Worm (Caenorhabditis elegans) whole organism, late embryonic: ENCODE results near the gene rpl-32.

Experiments
- F13H6.1 ChIP-seq: sonication (generic microtip); optimal IDR thresholded peaks from 2 replicates; lab custom pipeline; 2016; ENCODE audit warnings: missing genetic modification characterization, missing compliant biosample characterization
- K09A11.1 ChIP-seq: sonication (generic microtip); optimal IDR thresholded peaks from 2 replicates; lab custom pipeline; 2017; ENCODE audit warnings: antibody characterized with exemption, mild to moderate bottlenecking, missing genetic modification characterization, missing compliant biosample characterization; ENCODE audit not compliant: insufficient read depth
- T23F11.4 ChIP-seq: fragments of 200-800 bp; sonication (Bioruptor generic); optimal IDR thresholded peaks from 2 replicates; lab custom pipeline; 2018; ENCODE audit warnings: mild to moderate bottlenecking, missing genetic modification characterization, missing compliant biosample characterization
- Y22D7AL.16 ChIP-seq: sonication (generic microtip); optimal IDR thresholded peaks from 2 replicates; lab custom pipeline; 2016; ENCODE audit warnings: missing genetic modification characterization, missing compliant biosample characterization
- ahr-1 ChIP-seq: sonication (generic microtip); optimal IDR thresholded peaks from 2 replicates; lab custom pipeline; 2016; ENCODE audit warnings: missing genetic modification characterization, missing compliant biosample characterization
- ama-1 ChIP-seq: fragments of 150-350 bp; optimal IDR thresholded peaks from 2 replicates; lab custom pipeline; 2014
- ceh-18 ChIP-seq: sonication (generic microtip); optimal IDR thresholded peaks from 2 replicates; lab custom pipeline; 2016; ENCODE audit warnings: missing genetic modification characterization, missing compliant biosample characterization
- ceh-2 ChIP-seq: sonication (generic microtip); optimal IDR thresholded peaks from 2 replicates; lab custom pipeline; 2016; ENCODE audit warnings: missing genotype, missing genetic modification characterization, missing compliant biosample characterization
- ceh-22 ChIP-seq: sonication (generic microtip); optimal IDR thresholded peaks from 2 replicates; lab custom pipeline; 2017; ENCODE audit warnings: missing biosample characterization, missing genetic modification characterization
- ceh-24 ChIP-seq: sonication (generic microtip); optimal IDR thresholded peaks from 2 replicates; lab custom pipeline; 2016; ENCODE audit warnings: mild to moderate bottlenecking, missing genetic modification characterization, missing compliant biosample characterization
- ceh-30 ChIP-seq: fragments of 150-350 bp; optimal IDR thresholded peaks from 2 replicates; lab custom pipeline; 2014; ENCODE audit warnings: missing biosample characterization, missing genetic modification characterization
- ceh-31 ChIP-seq: sonication (generic microtip); optimal IDR thresholded peaks from 2 replicates; lab custom pipeline; 2016; ENCODE audit warnings: missing genetic modification characterization, missing compliant biosample characterization
- ceh-34 ChIP-seq: sonication (generic microtip); optimal IDR thresholded peaks from 2 replicates; lab custom pipeline; 2016; ENCODE audit warnings: mild to moderate bottlenecking, missing genetic modification characterization, missing compliant biosample characterization
- ceh-6 ChIP-seq: fragments of 200-800 bp; sonication (Bioruptor generic); optimal IDR thresholded peaks from 2 replicates; lab custom pipeline; 2018; ENCODE audit warnings: mild to moderate bottlenecking, missing genetic modification characterization, missing compliant biosample characterization
- che-1 ChIP-seq: sonication (generic microtip); optimal IDR thresholded peaks from 2 replicates; lab custom pipeline; 2016; ENCODE audit warnings: mild to moderate bottlenecking, missing genetic modification characterization, missing compliant biosample characterization
- dmd-4 ChIP-seq: sonication (generic microtip); optimal IDR thresholded peaks from 2 replicates; lab custom pipeline; 2016; ENCODE audit warnings: borderline replicate concordance, missing genetic modification characterization, missing compliant biosample characterization
- elt-2 ChIP-seq: sonication (generic microtip); optimal IDR thresholded peaks from 2 replicates; lab custom pipeline; 2016; ENCODE audit warnings: missing genetic modification reagents, missing genetic modification characterization, missing compliant biosample characterization
- elt-4 ChIP-seq: sonication (generic microtip); optimal IDR thresholded peaks from 2 replicates; lab custom pipeline; 2016; ENCODE audit warnings: missing genetic modification characterization, missing compliant biosample characterization
- ets-4 ChIP-seq: sonication (generic microtip); optimal IDR thresholded peaks from 2 replicates; lab custom pipeline; 2016; ENCODE audit warnings: missing genetic modification characterization, missing compliant biosample characterization
- fax-1 ChIP-seq: sonication (generic microtip); optimal IDR thresholded peaks from 2 replicates; lab custom pipeline; 2016; ENCODE audit warnings: missing genotype, missing genetic modification characterization, missing compliant biosample characterization
- gmeb-2 ChIP-seq: sonication (generic microtip); optimal IDR thresholded peaks from 2 replicates; lab custom pipeline; 2016; ENCODE audit warnings: missing genetic modification characterization, inconsistent platforms, missing compliant biosample characterization
- hlh-15 ChIP-seq: sonication (generic microtip); optimal IDR thresholded peaks from 2 replicates; lab custom pipeline; 2016; ENCODE audit warnings: missing genetic modification characterization, missing compliant biosample characterization
- hlh-30 ChIP-seq: sonication (generic microtip); optimal IDR thresholded peaks from 2 replicates; lab custom pipeline; 2017; ENCODE audit warnings: antibody characterized with exemption, missing genetic modification characterization, missing compliant biosample characterization; ENCODE audit not compliant: insufficient read depth
- hlh-6 ChIP-seq: sonication (generic microtip); optimal IDR thresholded peaks from 2 replicates; lab custom pipeline; 2016; ENCODE audit warnings: missing genotype, missing genetic modification characterization, missing compliant biosample characterization
- hlh-8 ChIP-seq: sonication (generic microtip); optimal IDR thresholded peaks from 2 replicates; lab custom pipeline; 2016; ENCODE audit warnings: missing genotype, missing genetic modification characterization, missing compliant biosample characterization
- lim-6 ChIP-seq: sonication (generic microtip); optimal IDR thresholded peaks from 2 replicates; lab custom pipeline; 2016; ENCODE audit warnings: missing genetic modification characterization, missing compliant biosample characterization
- nfya-1 ChIP-seq: sonication (generic microtip); optimal IDR thresholded peaks from 2 replicates; lab custom pipeline; 2017; ENCODE audit warnings: missing genetic modification characterization, mild to moderate bottlenecking, missing compliant biosample characterization, antibody characterized with exemption, moderate library complexity
- nhr-232 ChIP-seq: sonication (generic microtip); optimal IDR thresholded peaks from 2 replicates; lab custom pipeline; 2016; ENCODE audit warnings: missing genetic modification characterization, missing compliant biosample characterization
- odd-2 ChIP-seq: sonication (generic microtip); optimal IDR thresholded peaks from 2 replicates; lab custom pipeline; 2017; ENCODE audit warnings: antibody characterized with exemption, mild to moderate bottlenecking, missing genetic modification characterization, missing compliant biosample characterization
- pag-3 ChIP-seq: sonication (generic microtip); optimal IDR thresholded peaks from 2 replicates; lab custom pipeline; 2016; ENCODE audit warnings: missing compliant biosample characterization, missing genetic modification characterization, borderline replicate concordance
- pat-9 ChIP-seq: fragments of 200-800 bp; sonication (Bioruptor generic); optimal IDR thresholded peaks from 2 replicates; lab custom pipeline; 2018; ENCODE audit warnings: mild to moderate bottlenecking, missing genetic modification characterization, moderate library complexity, missing compliant biosample characterization
- pax-1 ChIP-seq: fragments of 150-350 bp; optimal IDR thresholded peaks from 2 replicates; lab custom pipeline; 2014; ENCODE audit warnings: missing biosample characterization, missing genetic modification characterization
- pha-2 ChIP-seq: sonication (generic microtip); optimal IDR thresholded peaks from 2 replicates; lab custom pipeline; 2017; ENCODE audit warnings: mild to moderate bottlenecking, missing genetic modification characterization, missing compliant biosample characterization
- pha-4 ChIP-seq: fragments of 150-350 bp; optimal IDR thresholded peaks from 2 replicates; lab custom pipeline; 2018; ENCODE audit warnings: missing biosample characterization, missing genetic modification reagents, missing genetic modification characterization
- pqm-1 ChIP-seq: sonication (generic microtip); optimal IDR thresholded peaks from 2 replicates; lab custom pipeline; 2016; ENCODE audit warnings: missing genetic modification characterization, missing compliant biosample characterization
- ref-2 ChIP-seq: sonication (generic microtip); optimal IDR thresholded peaks from 2 replicates; lab custom pipeline; 2016; ENCODE audit warnings: missing genetic modification characterization, missing compliant biosample characterization
- sdc-2 ChIP-seq: sonication (generic microtip); optimal IDR thresholded peaks from 2 replicates; lab custom pipeline; 2016; ENCODE audit warnings: missing genotype, missing genetic modification characterization, missing compliant biosample characterization
- sox-4 ChIP-seq: sonication (generic microtip); optimal IDR thresholded peaks from 2 replicates; lab custom pipeline; 2017; ENCODE audit warnings: mild to moderate bottlenecking, missing genetic modification characterization, inconsistent platforms, missing compliant biosample characterization
- syd-9 ChIP-seq: sonication (generic microtip); optimal IDR thresholded peaks from 2 replicates; lab custom pipeline; 2016; ENCODE audit warnings: mild to moderate bottlenecking, missing genetic modification characterization, moderate library complexity, missing compliant biosample characterization
- ttx-3 ChIP-seq: sonication (generic microtip); optimal IDR thresholded peaks from 2 replicates; lab custom pipeline; 2016; ENCODE audit warnings: missing genetic modification reagents, missing genetic modification characterization, missing compliant biosample characterization
- unc-3 ChIP-seq, 2 experiments: fragments of 200-800 bp in 1 of 2; sonication (Bioruptor generic) in 1 of 2; sonication (generic microtip) in 1 of 2; conservative IDR thresholded peaks in 1 of 2; optimal IDR thresholded peaks in 1 of 2; 2 replicates each; pipeline versions ENCODE4 v1.3.6 to Lab custom; 2016 to 2022; ENCODE audit warnings: missing compliant biosample characterization in 2 of 2, missing genetic modification characterization in 2 of 2, missing genetic modification reagents in 1 of 2
- unc-42 ChIP-seq: sonication (generic microtip); optimal IDR thresholded peaks from 2 replicates; lab custom pipeline; 2016; ENCODE audit warnings: missing genotype, missing genetic modification characterization, missing compliant biosample characterization
- unc-86 ChIP-seq: sonication (generic microtip); optimal IDR thresholded peaks from 2 replicates; lab custom pipeline; 2016; ENCODE audit warnings: missing genetic modification characterization, missing compliant biosample characterization
- zip-5 ChIP-seq: sonication (generic microtip); optimal IDR thresholded peaks from 2 replicates; lab custom pipeline; 2016; ENCODE audit warnings: missing genetic modification characterization, missing compliant biosample characterization

Gene rpl-32

DNA sequence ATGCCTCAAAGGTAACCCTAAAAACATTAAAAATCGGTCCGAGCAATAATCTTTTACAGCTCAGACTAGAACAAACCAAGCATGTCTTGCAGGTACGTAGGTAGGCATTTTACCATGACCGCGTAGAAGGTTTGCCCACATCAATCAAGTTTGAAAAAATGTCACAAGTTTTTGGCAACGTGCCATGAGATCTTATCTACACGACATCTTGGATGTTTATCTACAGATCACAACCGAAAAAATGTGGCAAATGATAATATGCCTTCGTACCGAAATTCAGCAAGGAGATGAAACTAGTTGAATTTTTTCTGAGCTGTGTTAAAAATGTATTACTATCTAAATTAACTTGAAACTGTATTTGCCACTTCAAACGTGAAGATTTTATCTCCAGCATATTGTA, 7.6 kb upstream of the rpl-32 start:
- no peak for TF ChIP-seq ceh-22 (tag; lab: Kevin White, UChicago)
- no peak for TF ChIP-seq pha-4 (tag; lab: Kevin White, UChicago)
- TF ChIP-seq dmd-4 (tag; lab: Kevin White, UChicago), result no peak
- TF ChIP-seq ahr-1 (tag; lab: Kevin White, UChicago), result no peak
- no peak for TF ChIP-seq sox-4
- no peak for TF ChIP-seq fax-1 (tag; lab: Kevin White, UChicago)
- TF ChIP-seq ceh-6 (GFP tag; lab: Kevin White, UChicago), result no peak
- TF ChIP-seq ceh-24 (tag; lab: Kevin White, UChicago), result no peak
- TF ChIP-seq ceh-30 (tag; lab: Kevin White, UChicago), result no peak
- TF ChIP-seq ama-1 (lab: Kevin White, UChicago), result no peak
- TF ChIP-seq syd-9, result no peak
- no peak for TF ChIP-seq hlh-6 (tag; lab: Kevin White, UChicago)
- TF ChIP-seq ets-4, result no peak
- no peak for TF ChIP-seq K09A11.1 (tag; lab: Kevin White, UChicago)
- TF ChIP-seq pqm-1 (tag; lab: Kevin White, UChicago), result no peak
- no peak for TF ChIP-seq unc-42
- TF ChIP-seq ceh-18 (tag; lab: Kevin White, UChicago), result no peak
- TF ChIP-seq elt-2 (tag; lab: Kevin White, UChicago), result no peak
- no peak for TF ChIP-seq pha-2 (tag; lab: Kevin White, UChicago)
- no peak for TF ChIP-seq elt-4 (tag; lab: Kevin White, UChicago)

DNA sequence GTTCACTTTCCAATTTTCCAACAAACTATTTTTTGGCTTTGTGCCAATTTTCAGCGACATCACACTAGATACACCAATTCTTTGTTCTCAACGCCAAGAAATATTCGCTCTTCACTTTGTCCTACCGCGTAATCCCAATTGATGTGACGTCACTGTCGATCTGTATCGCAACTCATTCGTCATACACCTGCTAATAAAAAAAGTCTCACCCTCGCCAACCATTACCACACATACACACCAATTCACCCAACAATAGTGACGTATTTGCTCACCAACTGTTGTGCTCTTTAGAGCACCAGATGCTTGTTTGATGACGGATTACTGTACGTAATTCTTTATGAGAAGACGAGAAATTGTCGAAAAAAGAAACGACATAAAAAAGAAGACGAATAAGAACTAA, 6.5 kb upstream of the rpl-32 start:
- TF ChIP-seq ref-2 (tag; lab: Kevin White, UChicago) (peak; percentile 59), nfya-1 (tag; lab: Kevin White, UChicago) (no peak), pha-4 (tag; lab: Kevin White, UChicago) (no peak), gmeb-2 (tag; lab: Kevin White, UChicago) (no peak), pax-1 (tag; lab: Kevin White, UChicago) (peak; percentile 23), pqm-1 (tag; lab: Kevin White, UChicago) (no peak), hlh-30 (tag; lab: Kevin White, UChicago) (no peak)
- TF ChIP-seq, all 69 proteins: peak for 2

DNA sequence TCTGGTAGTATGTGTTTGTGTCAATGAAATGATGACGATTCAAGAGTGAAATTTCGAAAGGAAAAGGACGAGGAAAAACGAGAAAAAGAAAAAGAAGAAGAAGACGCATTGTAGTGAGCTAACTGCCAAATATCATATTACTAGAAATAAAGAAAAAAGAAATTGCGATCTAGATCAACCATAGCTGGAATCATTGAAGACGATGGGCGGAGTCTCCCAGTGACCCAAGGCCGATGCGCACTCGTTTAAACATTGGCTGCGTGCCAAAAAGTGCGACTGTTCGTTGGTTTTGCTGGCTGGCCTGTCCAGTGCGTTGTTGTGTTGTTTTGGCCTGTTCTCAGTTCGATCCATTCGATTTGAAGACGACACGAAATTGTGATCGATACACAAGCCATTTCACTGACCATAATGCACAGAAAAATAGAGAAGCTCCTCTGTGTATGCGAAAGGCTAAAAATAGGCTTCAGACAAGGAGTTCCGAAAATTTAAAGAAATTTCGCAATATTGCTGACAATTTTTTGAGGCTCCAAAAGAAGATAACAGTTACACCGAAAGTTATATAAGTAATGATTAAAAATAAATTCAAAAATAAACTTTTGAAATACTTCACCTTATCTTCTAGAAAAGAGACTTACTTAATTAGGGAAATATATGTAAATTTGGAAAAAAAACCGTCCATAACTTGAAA, 5.5 kb upstream of the rpl-32 start:
- TF ChIP-seq Y22D7AL.16 (tag; lab: Kevin White, UChicago), result no peak
- no peak for TF ChIP-seq ceh-2 (tag; lab: Kevin White, UChicago)
- no peak for TF ChIP-seq zip-5 (tag; lab: Kevin White, UChicago)
- TF ChIP-seq T23F11.4 (GFP tag; lab: Kevin White, UChicago), result no peak
- TF ChIP-seq hlh-8 (tag; lab: Kevin White, UChicago), result no peak
- TF ChIP-seq ttx-3 (tag; lab: Kevin White, UChicago), result no peak
- TF ChIP-seq odd-2 (tag; lab: Kevin White, UChicago), result no peak
- TF ChIP-seq ama-1 (lab: Kevin White, UChicago), result no peak
- no peak for TF ChIP-seq pha-4 (tag; lab: Kevin White, UChicago)

DNA sequence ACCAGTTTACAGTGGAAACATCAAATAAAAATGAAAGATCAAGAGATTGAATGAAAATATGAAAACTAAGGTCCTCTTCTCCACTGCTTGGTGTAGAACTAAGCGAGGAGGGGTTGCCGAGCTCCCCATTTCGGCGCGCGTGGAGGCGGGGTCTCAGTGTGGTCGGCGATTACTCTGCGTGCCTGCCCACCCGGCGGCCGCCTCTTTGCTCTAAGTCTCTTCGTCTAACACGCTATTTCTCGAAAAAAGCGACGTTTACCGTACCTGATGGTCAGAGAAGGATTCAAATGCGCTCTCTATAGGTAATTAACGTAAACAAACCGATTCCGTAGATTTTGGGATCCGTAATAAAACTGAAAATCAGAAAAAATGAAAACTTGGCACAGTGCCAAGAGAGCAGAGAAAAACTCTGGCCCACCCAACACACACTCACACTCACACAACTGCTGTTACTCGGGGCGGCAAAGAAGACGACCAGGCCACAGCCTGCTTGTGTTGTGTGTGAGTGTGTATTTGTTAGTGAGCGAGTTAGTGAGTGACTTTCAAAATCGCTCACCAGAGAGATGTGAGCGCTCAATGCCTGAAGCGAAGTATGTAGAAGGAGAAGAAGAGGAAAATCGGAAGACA, 4.8 kb upstream of the rpl-32 start:
- TF ChIP-seq K09A11.1 (tag; lab: Kevin White, UChicago) (peak; percentile 1), ceh-34 (tag; lab: Kevin White, UChicago) (peak; percentile 74), unc-3 (GFP tag; conservative IDR thresholded peaks at IDR 0.05; lab: Robert Waterston, UW) (no peak), unc-3 (tag; optimal IDR thresholded peaks at IDR 0.05; lab: Kevin White, UChicago) (no peak), ama-1 (lab: Kevin White, UChicago) (no peak), ceh-31 (tag; lab: Kevin White, UChicago) (peak; percentile 68), hlh-15 (no peak), pqm-1 (tag; lab: Kevin White, UChicago) (peak; percentile 25), F13H6.1 (tag; lab: Kevin White, UChicago) (no peak), pag-3 (tag; lab: Kevin White, UChicago) (no peak), lim-6 (tag; lab: Kevin White, UChicago) (no peak), unc-42 (peak; percentile 60), unc-86 (tag; lab: Kevin White, UChicago) (peak; percentile 22), pat-9 (tag; lab: Kevin White, UChicago) (no peak), odd-2 (tag; lab: Kevin White, UChicago) (no peak), ceh-22 (tag; lab: Kevin White, UChicago) (no peak), nhr-232 (tag; lab: Kevin White, UChicago) (no peak), che-1 (no peak), sdc-2 (tag; lab: Kevin White, UChicago) (peak; percentile 38), sox-4 (no peak)
